Fruit fly (Drosophila melanogaster): ENCODE measurements around the gene CG6661.
A peak's percentile ranks its signal among the peaks of the same experiment; 100 is the strongest.

CG6661 gene

dm6 chr3L:14006704-14007126 lies 27.9 kb upstream of the CG6661 start (continued):
- TF ChIP-seq Hsf (GFP tag; optimal IDR thresholded peaks at IDR 0.05) (no peak), esg (GFP tag; conservative IDR thresholded peaks at IDR 0.05) (no peak), CG1602 (GFP tag; optimal IDR thresholded peaks at IDR 0.05) (no peak), CG12744 (GFP tag; optimal IDR thresholded peaks at IDR 0.05) (no peak), Pdp1 (GFP tag; optimal IDR thresholded peaks at IDR 0.05) (peak in 1 of 2 experiments; percentile 100), Scr (GFP tag; IDR thresholded peaks at IDR 0.05; ENCODE audit: partially characterized antibody) (no peak), gce (GFP tag; IDR thresholded peaks at IDR 0.05) (no peak), scrt (GFP tag; optimal IDR thresholded peaks at IDR 0.05) (no peak), sna (GFP tag; IDR thresholded peaks at IDR 0.05; ENCODE audit: partially characterized antibody) (no peak), B-H2 (GFP tag; optimal IDR thresholded peaks at IDR 0.05) (no peak), D19A (tag; optimal IDR thresholded peaks at IDR 0.05) (no peak), CG10959 (GFP tag; IDR thresholded peaks at IDR 0.05) (no peak), run (tag; optimal IDR thresholded peaks at IDR 0.05) (no peak), Dref (GFP tag; IDR thresholded peaks at IDR 0.05) (peak; percentile 55), hkb (optimal IDR thresholded peaks at IDR 0.05) (no peak), hkb (GFP tag; IDR thresholded peaks at IDR 0.05) (no peak), ems (GFP tag; optimal IDR thresholded peaks at IDR 0.05) (no peak), CG10267 (tag; optimal IDR thresholded peaks at IDR 0.05) (no peak), fd64A (GFP tag; optimal IDR thresholded peaks at IDR 0.05) (no peak), MTF-1 (GFP tag; optimal IDR thresholded peaks at IDR 0.05; ENCODE audit: borderline replicate concordance) (no peak), CG1603 (tag; optimal IDR thresholded peaks at IDR 0.05) (no peak), sqz (GFP tag; optimal IDR thresholded peaks at IDR 0.05) (no peak), CG11247 (GFP tag; IDR thresholded peaks at IDR 0.05) (0 out of 2 replicates have a peak, but pooled peaks have one; percentile 16), schlank (tag; optimal IDR thresholded peaks at IDR 0.05) (no peak), ash1 (GFP tag; optimal IDR thresholded peaks at IDR 0.05) (no peak), fru (optimal IDR thresholded peaks at IDR 0.05) (no peak), knrl (GFP tag; IDR thresholded peaks at IDR 0.05; ENCODE audit: partially characterized antibody) (no peak), Asciz (GFP tag; optimal IDR thresholded peaks at IDR 0.05) (no peak), seq (GFP tag; IDR thresholded peaks at IDR 0.05) (no peak), vvl (GFP tag; IDR thresholded peaks at IDR 0.05) (peak; percentile 7; the same call in 1 of the 2 replicates), CG18011 (GFP tag; optimal IDR thresholded peaks at IDR 0.05) (no peak), CG11398 (GFP tag; optimal IDR thresholded peaks at IDR 0.05) (no peak), ato (GFP tag; IDR thresholded peaks at IDR 0.05; ENCODE audit: partially characterized antibody) (no peak), Dp (GFP tag; optimal IDR thresholded peaks at IDR 0.05) (peak; percentile 14), CG8924 (tag; optimal IDR thresholded peaks at IDR 0.05) (peak; percentile 26), Hr3 (GFP tag; optimal IDR thresholded peaks at IDR 0.05) (no peak), zfh1 (GFP tag; IDR thresholded peaks at IDR 0.05) (0 out of 3 replicates have a peak, but pooled peaks have one; percentile 25), odd (GFP tag; optimal IDR thresholded peaks at IDR 0.05) (no peak), NfI (GFP tag; optimal IDR thresholded peaks at IDR 0.05) (no peak), HHEX (GFP tag; optimal IDR thresholded peaks at IDR 0.05) (no peak), B-H1 (GFP tag; IDR thresholded peaks at IDR 0.05) (no peak), Med (GFP tag) (peak; percentile 72), dimm (GFP tag; IDR thresholded peaks at IDR 0.05) (no peak), CG3407 (GFP tag; optimal IDR thresholded peaks at IDR 0.05) (no peak), CG12155 (GFP tag; optimal IDR thresholded peaks at IDR 0.05) (no peak), CG6654 (GFP tag; optimal IDR thresholded peaks at IDR 0.05) (no peak), Mad (GFP tag; optimal IDR thresholded peaks at IDR 0.05) (no peak), gsb (GFP tag; IDR thresholded peaks at IDR 0.05) (no peak), maf-S (GFP tag; optimal IDR thresholded peaks at IDR 0.05) (no peak), CG4328 (GFP tag; optimal IDR thresholded peaks at IDR 0.05) (no peak), CG34376 (GFP tag; optimal IDR thresholded peaks at IDR 0.05) (peak; percentile 7), wek (GFP tag; optimal IDR thresholded peaks at IDR 0.05) (no peak)
